Fruit fly (Drosophila melanogaster): ENCODE results near the gene Irbp.

- TF ChIP-seq ttk (optimal IDR thresholded peaks at IDR 0.05) (no peak), insv (optimal IDR thresholded peaks at IDR 0.05) (no peak), psq (optimal IDR thresholded peaks at IDR 0.05) (no peak), Sin3A (optimal IDR thresholded peaks at IDR 0.05) (no peak), h (optimal IDR thresholded peaks at IDR 0.05) (no peak), Myc (optimal IDR thresholded peaks at IDR 0.05) (no peak)
Measured at dm6 chr3R:11449688-11450087, 39.8 kb downstream of the Irbp start.
